Worm (Caenorhabditis elegans) whole organism, L3 larva: ENCODE results near the gene lido-17.

Experiments
- R02D3.7 ChIP-seq: fragments of 150-350 bp; optimal IDR thresholded peaks from 2 replicates; lab custom pipeline; 2014; ENCODE audit warnings: missing biosample characterization, missing genetic modification characterization
- aly-2 ChIP-seq: fragments of 150-350 bp; optimal IDR thresholded peaks from 2 replicates; lab custom pipeline; 2014; ENCODE audit warnings: missing biosample characterization, missing genetic modification characterization
- ceh-28 ChIP-seq: fragments of 150-350 bp; optimal IDR thresholded peaks from 2 replicates; lab custom pipeline; 2014; ENCODE audit warnings: missing biosample characterization, missing genetic modification reagents, missing genetic modification characterization
- egl-27 ChIP-seq: sonication (generic microtip); optimal IDR thresholded peaks from 4 replicates; lab custom pipeline; 2017; ENCODE audit warnings: missing biosample characterization, missing genetic modification reagents, missing genetic modification characterization
- egl-5 ChIP-seq: fragments of 150-350 bp; optimal IDR thresholded peaks from 2 replicates; lab custom pipeline; 2017; ENCODE audit warnings: missing biosample characterization, missing genetic modification reagents, missing genetic modification characterization, inconsistent platforms
- elt-1 ChIP-seq: fragments of 150-350 bp; optimal IDR thresholded peaks from 2 replicates; lab custom pipeline; 2014; ENCODE audit warnings: missing biosample characterization, missing genetic modification characterization
- elt-2 ChIP-seq: sonication (generic microtip); optimal IDR thresholded peaks from 2 replicates; lab custom pipeline; 2016; ENCODE audit warnings: missing genetic modification reagents, mild to moderate bottlenecking, missing genetic modification characterization, missing compliant biosample characterization
- hmg-11 ChIP-seq: sonication (generic microtip); optimal IDR thresholded peaks from 2 replicates; lab custom pipeline; 2016; ENCODE audit warnings: missing genetic modification characterization, missing compliant biosample characterization
- jun-1 ChIP-seq: fragments of 150-350 bp; optimal IDR thresholded peaks from 2 replicates; lab custom pipeline; 2014; ENCODE audit warnings: missing biosample characterization, missing genetic modification reagents, missing genetic modification characterization
- lin-15B ChIP-seq: fragments of 150-350 bp; optimal IDR thresholded peaks from 2 replicates; lab custom pipeline; 2014; ENCODE audit warnings: missing biosample characterization, missing genetic modification characterization
- lin-39 ChIP-seq: fragments of 150-350 bp; optimal IDR thresholded peaks from 2 replicates; lab custom pipeline; 2018; ENCODE audit warnings: missing biosample characterization, missing genetic modification reagents, missing genetic modification characterization
- lsy-12 ChIP-seq: sonication (generic microtip); optimal IDR thresholded peaks from 2 replicates; lab custom pipeline; 2016; ENCODE audit warnings: mild to moderate bottlenecking, missing genetic modification characterization, missing compliant biosample characterization
- nfya-1 ChIP-seq: sonication (generic microtip); optimal IDR thresholded peaks from 2 replicates; lab custom pipeline; 2017; ENCODE audit warnings: missing genetic modification characterization, mild to moderate bottlenecking, missing compliant biosample characterization, antibody characterized with exemption, moderate library complexity; ENCODE audit not compliant: insufficient read depth
- nhr-23 ChIP-seq: fragments of 150-350 bp; optimal IDR thresholded peaks from 2 replicates; lab custom pipeline; 2014; ENCODE audit warnings: missing biosample characterization, missing genetic modification reagents, missing genetic modification characterization
- nhr-25 ChIP-seq: sonication (generic microtip); optimal IDR thresholded peaks from 2 replicates; lab custom pipeline; 2017; ENCODE audit warnings: missing biosample characterization, missing genetic modification characterization
- nhr-28 ChIP-seq: fragments of 150-350 bp; optimal IDR thresholded peaks from 2 replicates; lab custom pipeline; 2014; ENCODE audit warnings: missing biosample characterization, missing genetic modification characterization
- nhr-43 ChIP-seq: sonication (generic microtip); optimal IDR thresholded peaks from 2 replicates; lab custom pipeline; 2016; ENCODE audit warnings: mild to moderate bottlenecking, missing genetic modification characterization, missing compliant biosample characterization; ENCODE audit not compliant: poor library complexity, severe bottlenecking
- nhr-67 ChIP-seq: fragments of 150-350 bp; optimal IDR thresholded peaks from 2 replicates; lab custom pipeline; 2014; ENCODE audit warnings: missing biosample characterization, missing genetic modification characterization
- nhr-76 ChIP-seq: fragments of 150-350 bp; sonication (generic microtip); optimal IDR thresholded peaks from 5 replicates; lab custom pipeline; 2014; ENCODE audit warnings: missing biosample characterization, missing genetic modification characterization
- pha-4 ChIP-seq: fragments of 150-350 bp; optimal IDR thresholded peaks from 2 replicates; lab custom pipeline; 2014; ENCODE audit warnings: missing biosample characterization, missing genetic modification reagents, missing genetic modification characterization
- pqm-1 ChIP-seq: fragments of 150-350 bp; optimal IDR thresholded peaks from 2 replicates; lab custom pipeline; 2017; ENCODE audit warnings: missing biosample characterization, missing genetic modification characterization, inconsistent platforms
- sea-2 ChIP-seq: fragments of 150-350 bp; sonication (generic microtip); optimal IDR thresholded peaks from 4 replicates; lab custom pipeline; 2014; ENCODE audit warnings: missing biosample characterization, missing genetic modification reagents, missing genetic modification characterization
- skn-1 ChIP-seq: fragments of 150-350 bp; optimal IDR thresholded peaks from 2 replicates; lab custom pipeline; 2014; ENCODE audit warnings: missing biosample characterization, missing genetic modification characterization
- snpc-4 ChIP-seq: fragments of 150-350 bp; optimal IDR thresholded peaks from 2 replicates; lab custom pipeline; 2014; ENCODE audit warnings: missing biosample characterization, missing genetic modification characterization
- unc-39 ChIP-seq: sonication (generic microtip); optimal IDR thresholded peaks from 4 replicates; lab custom pipeline; 2017; ENCODE audit warnings: missing biosample characterization, missing genetic modification characterization
- ztf-11 ChIP-seq: fragments of 150-350 bp; optimal IDR thresholded peaks from 2 replicates; lab custom pipeline; 2014; ENCODE audit warnings: missing biosample characterization, missing genetic modification characterization
- ztf-4 ChIP-seq: fragments of 150-350 bp; optimal IDR thresholded peaks from 2 replicates; lab custom pipeline; 2014; ENCODE audit warnings: missing biosample characterization, missing genetic modification characterization

lido-17 gene

ce11 chrII:9421969-9422368, 29.3 kb upstream of the lido-17 start, which contains the start of gene M176.11:
M176.11 (plus strand) TSS chrII:9422269.
- TF ChIP-seq lin-15B (tag; lab: Kevin White, UChicago), result no peak
- no peak for TF ChIP-seq unc-39 (tag; lab: Kevin White, UChicago)
- TF ChIP-seq snpc-4 (tag; lab: Kevin White, UChicago), result no peak
- no peak for TF ChIP-seq nhr-67 (tag; lab: Kevin White, UChicago)
- TF ChIP-seq hmg-11 (tag; lab: Kevin White, UChicago), result no peak
- TF ChIP-seq nhr-28 (tag; lab: Kevin White, UChicago), result no peak
- no peak for TF ChIP-seq skn-1 (tag; lab: Kevin White, UChicago)
- TF ChIP-seq elt-1 (tag; lab: Kevin White, UChicago), result no peak
- TF ChIP-seq aly-2, result no peak

- TF ChIP-seq pqm-1 (tag; lab: Kevin White, UChicago) (peak; percentile 55), lsy-12 (no peak), egl-5 (no peak), elt-2 (tag; lab: Kevin White, UChicago) (peak; percentile 39), pha-4 (tag; lab: Kevin White, UChicago) (peak; percentile 13), jun-1 (tag; lab: Kevin White, UChicago) (peak; percentile 26)
- TF ChIP-seq, all 47 proteins: peak for 4
These were observed 26.4 kb upstream of the lido-17 start for ce11 chrII:9418843-9419532.

ce11 chrII:9418065-9418567, 25.5 kb upstream of the lido-17 start, which contains the start of the genes M176.4 and M176.16:
M176.4 (plus strand) TSS chrII:9418365.
M176.16 (plus strand) TSS chrII:9418517.
- TF ChIP-seq sea-2 (GFP tag; lab: Kevin White, UChicago) (no peak), elt-2 (tag; lab: Kevin White, UChicago) (peak; percentile 38)

ce11 chrII:9416381-9417276, 24.0 kb upstream of the lido-17 start, which contains the start of the genes gss-1 and chch-3:
gss-1 (minus strand) TSS chrII:9416431.
chch-3 (plus strand) TSS chrII:9417013.
- TF ChIP-seq nhr-28 (tag; lab: Kevin White, UChicago) (no peak), nhr-25 (tag; lab: Kevin White, UChicago) (no peak), pqm-1 (tag; lab: Kevin White, UChicago) (peak; percentile 0), nhr-43 (peak; percentile 40), lin-15B (tag; lab: Kevin White, UChicago) (peak; percentile 55), nfya-1 (tag; lab: Kevin White, UChicago) (no peak), nhr-76 (tag; lab: Kevin White, UChicago) (no peak), ceh-28 (no peak), skn-1 (tag; lab: Kevin White, UChicago) (no peak), nhr-23 (peak; percentile 32), ztf-4 (no peak), elt-2 (tag; lab: Kevin White, UChicago) (peak; percentile 54), pha-4 (tag; lab: Kevin White, UChicago) (peak; percentile 75), egl-27 (tag; lab: Kevin White, UChicago) (no peak), lin-39 (tag; lab: Kevin White, UChicago) (peak; percentile 55), R02D3.7 (tag; lab: Kevin White, UChicago) (no peak), snpc-4 (tag; lab: Kevin White, UChicago) (peak; percentile 64)

- TF ChIP-seq pqm-1 (tag; lab: Kevin White, UChicago) (peak; percentile 87), ztf-11 (tag; lab: Kevin White, UChicago) (no peak), elt-2 (tag; lab: Kevin White, UChicago) (peak; percentile 73)
- TF ChIP-seq, all 47 proteins: peak for 2
These were observed 19.5 kb upstream of the lido-17 start, which contains the start of gene arrd-3 for ce11 chrII:9412086-9412608. arrd-3 (plus strand) TSS chrII:9412558.
